Worm (Caenorhabditis elegans) whole organism, young adult: ENCODE data around the gene lgc-34.

ENCODE experiments used
- B0019.2 ChIP-seq: fragments of 200-800 bp; sonication (Bioruptor generic); conservative IDR thresholded peaks from 2 replicates; pipeline ENCODE4 v1.3.6; 2022; ENCODE audit warnings: missing genetic modification reagents, missing genetic modification characterization, missing compliant biosample characterization
- B0261.1 ChIP-seq: sonication (generic microtip); optimal IDR thresholded peaks from 2 replicates; lab custom pipeline; 2016; ENCODE audit warnings: mild to moderate bottlenecking, missing genetic modification characterization, moderate library complexity, missing compliant biosample characterization
- B0336.3 ChIP-seq: fragments of 200-800 bp; sonication (Bioruptor generic); IDR thresholded peaks from 2 replicates; pipeline ENCODE4 v1.3.6; 2022; ENCODE audit warnings: missing genetic modification characterization, missing compliant biosample characterization
- F37B4.10 ChIP-seq: fragments of 200-800 bp; sonication (Bioruptor generic); IDR thresholded peaks from 2 replicates; pipeline ENCODE4 v1.3.6; 2022; ENCODE audit warnings: missing genetic modification characterization, missing compliant biosample characterization
- F55B11.4 ChIP-seq: sonication (generic microtip); optimal IDR thresholded peaks from 2 replicates; lab custom pipeline; 2016; ENCODE audit warnings: missing compliant biosample characterization, missing genetic modification characterization, borderline replicate concordance; ENCODE audit not compliant: insufficient read depth
- K11D2.4 ChIP-seq: fragments of 200-800 bp; sonication (Bioruptor generic); IDR thresholded peaks from 2 replicates; pipeline ENCODE4 v1.3.6; 2022; ENCODE audit warnings: missing genetic modification reagents, missing genetic modification characterization, missing compliant biosample characterization
- T26A5.8 ChIP-seq: sonication (generic microtip); optimal IDR thresholded peaks from 2 replicates; lab custom pipeline; 2016; ENCODE audit warnings: missing genetic modification characterization, missing compliant biosample characterization
- Y67H2A.10 ChIP-seq: fragments of 200-800 bp; sonication (Bioruptor generic); conservative IDR thresholded peaks from 2 replicates; pipeline ENCODE4 v1.3.6; 2022; ENCODE audit warnings: missing genetic modification reagents, missing genetic modification characterization, missing compliant biosample characterization
- Y79H2A.3 ChIP-seq: fragments of 200-800 bp; sonication (Bioruptor generic); conservative IDR thresholded peaks from 2 replicates; pipeline ENCODE4 v1.3.6; 2022; ENCODE audit warnings: missing genetic modification reagents, missing genetic modification characterization, missing compliant biosample characterization
- ama-1 ChIP-seq, 3 experiments: fragments of 150-350 bp in 1 of 3; sonication (generic microtip) in 2 of 3; optimal IDR thresholded peaks; 2 replicates each; lab custom pipeline; 2014 to 2018; ENCODE audit warnings: missing biosample characterization in 2 of 3, missing genetic modification characterization in 2 of 3, missing genetic modification reagents in 2 of 3
- atf-7 ChIP-seq: sonication (generic microtip); optimal IDR thresholded peaks from 2 replicates; lab custom pipeline; 2017; ENCODE audit warnings: mild to moderate bottlenecking, missing genetic modification characterization, missing compliant biosample characterization
- bed-2 ChIP-seq: fragments of 200-800 bp; sonication (Bioruptor generic); IDR thresholded peaks from 2 replicates; pipeline ENCODE4 v1.3.6; 2022; ENCODE audit warnings: missing genetic modification reagents, missing genetic modification characterization, missing compliant biosample characterization
- cebp-1 ChIP-seq, 2 experiments: fragments of 200-800 bp in 1 of 2; sonication (Bioruptor generic) in 1 of 2; sonication (generic microtip) in 1 of 2; IDR thresholded peaks in 1 of 2; optimal IDR thresholded peaks in 1 of 2; 2 replicates each; pipeline versions ENCODE4 v1.3.6 to Lab custom; 2017 to 2022; ENCODE audit warnings: missing compliant biosample characterization in 2 of 2, missing genetic modification characterization in 2 of 2, mild to moderate bottlenecking in 1 of 2, missing genetic modification reagents in 1 of 2, moderate library complexity in 1 of 2
- ceh-91 ChIP-seq: fragments of 200-800 bp; sonication (Bioruptor generic); IDR thresholded peaks from 2 replicates; pipeline ENCODE4 v1.3.6; 2022; ENCODE audit warnings: missing genetic modification reagents, missing genetic modification characterization, missing compliant biosample characterization
- efl-1 ChIP-seq: fragments of 150-350 bp; optimal IDR thresholded peaks from 2 replicates; lab custom pipeline; 2014; ENCODE audit warnings: missing biosample characterization, missing genetic modification reagents, missing genetic modification characterization
- egl-44 ChIP-seq: fragments of 200-800 bp; sonication (Bioruptor generic); IDR thresholded peaks from 2 replicates; pipeline ENCODE4 v1.3.6; 2022; ENCODE audit warnings: missing genetic modification reagents, missing genetic modification characterization, missing compliant biosample characterization
- ekl-4 ChIP-seq: fragments of 200-800 bp; sonication (Bioruptor generic); IDR thresholded peaks from 2 replicates; pipeline ENCODE4 v1.3.6; 2022; ENCODE audit warnings: missing genetic modification reagents, missing genetic modification characterization, missing compliant biosample characterization
- gei-17 ChIP-seq: fragments of 200-800 bp; sonication (Bioruptor generic); optimal IDR thresholded peaks from 2 replicates; lab custom pipeline; 2018; ENCODE audit warnings: mild to moderate bottlenecking, missing genetic modification characterization, missing compliant biosample characterization
- hmg-1.2 ChIP-seq: fragments of 200-800 bp; sonication (Bioruptor generic); IDR thresholded peaks from 2 replicates; pipeline ENCODE4 v1.3.6; 2022; ENCODE audit warnings: missing genetic modification reagents, missing genetic modification characterization, missing compliant biosample characterization
- hmg-20 ChIP-seq: fragments of 200-800 bp; sonication (Bioruptor generic); IDR thresholded peaks from 2 replicates; pipeline ENCODE4 v1.3.6; 2022; ENCODE audit warnings: missing genetic modification reagents, missing genetic modification characterization, missing compliant biosample characterization
- hrde-1 ChIP-seq: sonication (generic microtip); optimal IDR thresholded peaks from 2 replicates; lab custom pipeline; 2016; ENCODE audit warnings: missing genetic modification characterization, mild to moderate bottlenecking, missing compliant biosample characterization, moderate library complexity, missing genotype, missing genetic modification reagents, borderline replicate concordance
- let-526 ChIP-seq: fragments of 200-800 bp; sonication (Bioruptor generic); IDR thresholded peaks from 2 replicates; pipeline ENCODE4 v1.3.6; 2022; ENCODE audit warnings: missing genetic modification reagents, missing genetic modification characterization, missing compliant biosample characterization
- lin-26 ChIP-seq: fragments of 200-800 bp; sonication (Bioruptor generic); IDR thresholded peaks from 2 replicates; pipeline ENCODE4 v1.3.6; 2022; ENCODE audit warnings: missing genetic modification reagents, missing genetic modification characterization, missing compliant biosample characterization
- lin-40 ChIP-seq: sonication (generic microtip); optimal IDR thresholded peaks from 2 replicates; lab custom pipeline; 2016; ENCODE audit warnings: missing genetic modification characterization, mild to moderate bottlenecking, missing compliant biosample characterization, missing genotype, missing genetic modification reagents
- lin-54 ChIP-seq: fragments of 200-800 bp; sonication (Bioruptor generic); optimal IDR thresholded peaks from 2 replicates; lab custom pipeline; 2018; ENCODE audit warnings: mild to moderate bottlenecking, missing genetic modification characterization, missing compliant biosample characterization
- lsl-1 ChIP-seq: fragments of 200-800 bp; sonication (Bioruptor generic); optimal IDR thresholded peaks from 2 replicates; lab custom pipeline; 2018; ENCODE audit warnings: mild to moderate bottlenecking, missing genetic modification characterization, moderate library complexity, missing compliant biosample characterization
- madf-6 ChIP-seq: fragments of 200-800 bp; sonication (Bioruptor generic); IDR thresholded peaks from 2 replicates; pipeline ENCODE4 v1.3.6; 2022; ENCODE audit warnings: missing genetic modification reagents, missing genetic modification characterization, missing compliant biosample characterization
- mxl-1 ChIP-seq: sonication (generic microtip); optimal IDR thresholded peaks from 2 replicates; lab custom pipeline; 2016; ENCODE audit warnings: missing genetic modification characterization, missing compliant biosample characterization
- nfya-1 ChIP-seq: sonication (generic microtip); optimal IDR thresholded peaks from 2 replicates; lab custom pipeline; 2017; ENCODE audit warnings: antibody characterized with exemption, missing compliant biosample characterization, missing genetic modification characterization, borderline replicate concordance; ENCODE audit not compliant: insufficient read depth
- nhr-179 ChIP-seq: sonication (generic microtip); optimal IDR thresholded peaks from 2 replicates; lab custom pipeline; 2016; ENCODE audit warnings: mild to moderate bottlenecking, missing genetic modification characterization, missing compliant biosample characterization
- nhr-90 ChIP-seq: sonication (generic microtip); optimal IDR thresholded peaks from 2 replicates; lab custom pipeline; 2016; ENCODE audit warnings: missing genotype, mild to moderate bottlenecking, missing genetic modification characterization, missing compliant biosample characterization
- sea-2 ChIP-seq: fragments of 200-800 bp; sonication (Bioruptor generic); IDR thresholded peaks from 2 replicates; pipeline ENCODE4 v1.3.6; 2022; ENCODE audit warnings: missing genetic modification characterization, missing compliant biosample characterization
- sptf-2 ChIP-seq: fragments of 200-800 bp; sonication (Bioruptor generic); optimal IDR thresholded peaks from 2 replicates; lab custom pipeline; 2018; ENCODE audit warnings: mild to moderate bottlenecking, missing genetic modification characterization, missing compliant biosample characterization
- zfh-2 ChIP-seq: fragments of 200-800 bp; sonication (Bioruptor generic); conservative IDR thresholded peaks from 2 replicates; pipeline ENCODE4 v1.3.6; 2022; ENCODE audit warnings: missing genetic modification reagents, missing genetic modification characterization, missing compliant biosample characterization

The lgc-34 gene

ce11 chrII:526375-526774, at the start of gene lgc-34:
Gene lgc-34, plus strand, starts transcription at chrII:526574.
- TF ChIP-seq madf-6 (GFP tag; lab: Robert Waterston, UW) (no peak), Y79H2A.3 (no peak), lin-40 (tag; lab: Kevin White, UChicago) (no peak), egl-44 (no peak), mxl-1 (tag; lab: Kevin White, UChicago) (no peak), hrde-1 (tag; lab: Kevin White, UChicago) (no peak), nhr-179 (tag; lab: Kevin White, UChicago) (no peak), gei-17 (no peak), lin-26 (GFP tag; lab: Robert Waterston, UW) (no peak), lin-54 (GFP tag; lab: Kevin White, UChicago) (no peak), hmg-20 (GFP tag; lab: Robert Waterston, UW) (no peak), cebp-1 (GFP tag; IDR thresholded peaks at IDR 0.05; lab: Robert Waterston, UW) (no peak), cebp-1 (tag; optimal IDR thresholded peaks at IDR 0.05; lab: Kevin White, UChicago) (no peak), sptf-2 (GFP tag; lab: Kevin White, UChicago) (no peak), F37B4.10 (no peak), Y67H2A.10 (no peak), let-526 (GFP tag; lab: Robert Waterston, UW) (no peak), ekl-4 (GFP tag; lab: Robert Waterston, UW) (no peak), ama-1 (optimal IDR thresholded peaks at IDR 0.05; lab: Kevin White, UChicago) (no peak), ama-1 (GFP tag; optimal IDR thresholded peaks at IDR 0.05; lab: Kevin White, UChicago) (no peak), hmg-1.2 (GFP tag; lab: Robert Waterston, UW) (no peak)

DNA sequence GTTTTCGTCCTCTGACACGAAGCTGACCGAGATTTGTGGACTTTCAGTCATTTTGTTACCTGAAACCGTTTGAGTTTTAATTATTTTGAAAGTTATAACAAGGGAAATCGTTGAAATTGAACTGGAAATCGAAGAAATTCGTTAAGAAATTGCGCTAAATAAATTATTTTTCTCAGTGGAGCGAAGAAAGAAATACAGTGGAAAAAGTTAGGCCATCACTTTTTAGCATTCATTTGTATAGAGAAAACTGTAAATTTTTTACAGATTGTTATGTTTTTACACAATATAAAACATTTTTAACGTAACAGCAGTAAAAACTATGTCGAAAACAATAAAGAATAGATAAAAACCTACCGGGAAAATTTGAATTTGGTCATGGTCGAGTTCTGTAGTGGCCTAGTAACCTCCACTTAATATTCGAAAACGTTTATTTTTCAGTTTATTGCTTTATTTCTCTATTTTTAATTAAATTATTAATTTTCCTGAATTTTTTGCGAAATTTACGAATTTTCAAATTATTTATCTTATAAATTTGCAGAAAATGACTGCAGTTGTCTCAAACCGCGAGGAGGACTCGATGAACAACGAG, 42.0 kb upstream of the lgc-34 start, which contains the start of the genes gldi-1 and prp-21:
Gene gldi-1, minus strand, starts transcription at position 51 of the 589 bp plus-strand sequence.
Gene prp-21, plus strand, starts transcription at position 539 of the 589 bp plus-strand sequence.
- TF ChIP-seq hmg-1.2 (GFP tag; lab: Robert Waterston, UW) (peak; percentile 8; the same call in 1 of the 2 replicates), efl-1 (peak; percentile 9), K11D2.4 (GFP tag; lab: Robert Waterston, UW) (no peak)
- TF ChIP-seq, all 124 proteins: peak for 2

DNA sequence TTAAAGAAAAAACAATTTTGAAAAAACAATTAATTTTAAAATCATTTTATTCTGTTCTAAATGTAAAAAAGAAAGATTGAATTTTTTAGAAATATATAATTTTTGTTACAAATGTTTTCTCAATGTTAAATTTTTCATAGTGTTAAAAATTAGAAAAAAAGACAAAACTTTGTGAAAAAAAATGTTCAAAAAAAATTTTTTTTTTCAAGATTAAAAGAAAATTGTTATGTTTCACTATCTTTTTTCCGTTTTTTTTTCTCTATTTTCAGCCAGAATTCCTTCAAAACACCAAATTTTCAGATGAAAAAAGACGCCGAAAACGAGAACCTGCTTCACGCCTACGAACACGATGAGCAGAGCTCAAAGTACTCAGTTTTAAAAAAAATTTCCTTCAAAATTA, 31.2 kb upstream of the lgc-34 start, which contains the start of gene sms-5:
Gene sms-5, plus strand, starts transcription at position 301 of the 400 bp plus-strand sequence.
- TF ChIP-seq B0336.3 (GFP tag; lab: Robert Waterston, UW) = no peak
- no peak for TF ChIP-seq bed-2 (GFP tag; lab: Robert Waterston, UW)
- no peak for TF ChIP-seq nfya-1 (tag; lab: Kevin White, UChicago)
- TF ChIP-seq ceh-91 (GFP tag; lab: Robert Waterston, UW) = no peak
- TF ChIP-seq T26A5.8 = no peak
- TF ChIP-seq nhr-90 = no peak
- TF ChIP-seq lsl-1 (GFP tag; lab: Kevin White, UChicago) = no peak
- TF ChIP-seq F55B11.4 = no peak

- TF ChIP-seq B0019.2 (no peak), B0261.1 (no peak), atf-7 (tag; lab: Kevin White, UChicago) (no peak), sea-2 (GFP tag; lab: Robert Waterston, UW) (no peak), zfh-2 (no peak), B0336.3 (GFP tag; lab: Robert Waterston, UW) (no peak)
Observed at ce11 chrII:502638-503037, 23.7 kb upstream of the lgc-34 start.
